Fruit fly (Drosophila melanogaster) whole organism, embryonic: ENCODE data around the gene CG15773.
A peak's percentile ranks its signal among the peaks of the same experiment; 100 is the strongest.

Experiments used
- Atf-2 ChIP-seq: fragments of 200-800 bp; sonication (Bioruptor generic); optimal IDR thresholded peaks from 2 replicates; lab custom pipeline; 2016; ENCODE audit warnings: missing biosample characterization, missing genetic modification characterization
- Atf3 ChIP-seq: fragments of 200-800 bp; sonication (Bioruptor generic); optimal IDR thresholded peaks from 3 replicates; lab custom pipeline; 2016; ENCODE audit warnings: missing biosample characterization, missing genetic modification characterization
- CG11398 ChIP-seq: fragments of 200-800 bp; sonication (Bioruptor generic); optimal IDR thresholded peaks from 2 replicates; lab custom pipeline; 2016; ENCODE audit warnings: missing biosample characterization, missing genetic modification characterization
- CG11456 ChIP-seq: fragments of 200-800 bp; sonication (Bioruptor generic); IDR thresholded peaks from 3 replicates; pipeline ENCODE4 v1.3.6; 2022; ENCODE audit warnings: missing biosample characterization, missing genetic modification characterization
- CG12236 ChIP-seq: fragments of 200-800 bp; sonication (Bioruptor generic); optimal IDR thresholded peaks from 2 replicates; lab custom pipeline; 2016; ENCODE audit warnings: missing biosample characterization, missing genetic modification characterization
- CG12659 ChIP-seq: fragments of 200-800 bp; sonication (Bioruptor generic); optimal IDR thresholded peaks from 3 replicates; lab custom pipeline; 2017; ENCODE audit warnings: mild to moderate bottlenecking, missing biosample characterization, missing genetic modification reagents, missing genetic modification characterization
- CG12942 ChIP-seq: fragments of 200-800 bp; sonication (Bioruptor generic); optimal IDR thresholded peaks from 3 replicates; lab custom pipeline; 2016; ENCODE audit warnings: missing biosample characterization, missing genetic modification characterization
- CG13775 ChIP-seq: fragments of 200-800 bp; sonication (Bioruptor generic); optimal IDR thresholded peaks from 3 replicates; lab custom pipeline; 2017; ENCODE audit warnings: missing biosample characterization, mild to moderate bottlenecking, missing genetic modification characterization
- CG14014 ChIP-seq: fragments of 200-800 bp; sonication (Bioruptor generic); IDR thresholded peaks from 2 replicates; pipeline ENCODE4 v1.3.6; 2022; ENCODE audit warnings: missing biosample characterization, missing genetic modification characterization
- CG1603 ChIP-seq: fragments of 200-800 bp; sonication (Bioruptor generic); optimal IDR thresholded peaks from 2 replicates; lab custom pipeline; 2019; ENCODE audit warnings: missing biosample characterization, mild to moderate bottlenecking, missing genetic modification characterization, moderate library complexity
- CG16863 ChIP-seq: fragments of 200-800 bp; sonication (Bioruptor generic); optimal IDR thresholded peaks from 3 replicates; lab custom pipeline; 2016; ENCODE audit warnings: missing biosample characterization, missing genetic modification characterization
- CG30431 ChIP-seq: fragments of 200-800 bp; sonication (Bioruptor generic); optimal IDR thresholded peaks from 2 replicates; lab custom pipeline; 2017; ENCODE audit warnings: missing biosample characterization, missing genetic modification characterization
- CG3163 ChIP-seq: fragments of 200-800 bp; sonication (Bioruptor generic); optimal IDR thresholded peaks from 3 replicates; lab custom pipeline; 2016; ENCODE audit warnings: missing biosample characterization, missing genetic modification characterization
- CG32767 ChIP-seq: fragments of 200-800 bp; sonication (Bioruptor generic); IDR thresholded peaks from 2 replicates; pipeline ENCODE4 v1.3.6; 2022; ENCODE audit warnings: missing biosample characterization, missing genetic modification characterization
- CG4328 ChIP-seq: fragments of 200-800 bp; sonication (Bioruptor generic); optimal IDR thresholded peaks from 3 replicates; lab custom pipeline; 2017; ENCODE audit warnings: missing biosample characterization, missing genetic modification reagents, missing genetic modification characterization
- CG4854 ChIP-seq: fragments of 200-800 bp; sonication (Bioruptor generic); optimal IDR thresholded peaks from 2 replicates; lab custom pipeline; 2016; ENCODE audit warnings: missing biosample characterization, missing genetic modification characterization, inconsistent platforms
- CG7357 ChIP-seq: fragments of 200-800 bp; sonication (Bioruptor generic); IDR thresholded peaks from 3 replicates; pipeline ENCODE4 v1.3.6; 2022; ENCODE audit warnings: missing biosample characterization, missing genetic modification characterization
- CG8359 ChIP-seq: fragments of 200-800 bp; sonication (Bioruptor generic); optimal IDR thresholded peaks from 2 replicates; lab custom pipeline; 2017; ENCODE audit warnings: missing biosample characterization, mild to moderate bottlenecking, missing genetic modification characterization, borderline replicate concordance
- D ChIP-seq, 2 experiments: fragments of 200-800 bp in 1 of 2; fragments of >200 bp in 1 of 2; sonication (Bioruptor generic) in 1 of 2; optimal IDR thresholded peaks; 2 replicates in 1 of 2; 3 replicates in 1 of 2; lab custom pipeline; 2017; ENCODE audit warnings: mild to moderate bottlenecking in 1 of 2, missing biosample characterization in 1 of 2, missing genetic modification characterization in 1 of 2, missing genetic modification reagents in 1 of 2
- Dfd ChIP-seq, 2 experiments: fragments of >200 bp; optimal IDR thresholded peaks; 2 replicates each; lab custom pipeline; 2017; ENCODE audit warnings: missing biosample characterization in 2 of 2, missing genetic modification characterization in 2 of 2
- Dip3 ChIP-seq: fragments of 200-800 bp; sonication (Bioruptor generic); optimal IDR thresholded peaks from 3 replicates; lab custom pipeline; 2016; ENCODE audit warnings: missing biosample characterization, missing genetic modification characterization
- Dref ChIP-seq: fragments of 200-800 bp; sonication (Bioruptor generic); IDR thresholded peaks from 2 replicates; pipeline ENCODE4 v1.3.6; 2022; ENCODE audit warnings: missing biosample characterization, missing genetic modification characterization
- E2f1 ChIP-seq: fragments of 200-800 bp; sonication (Bioruptor generic); IDR thresholded peaks from 2 replicates; pipeline ENCODE4 v1.3.6; 2022; ENCODE audit warnings: missing biosample characterization, missing genetic modification characterization
- E2f2 ChIP-seq: fragments of 200-800 bp; sonication (Bioruptor generic); IDR thresholded peaks from 2 replicates; pipeline ENCODE4 v1.3.6; 2022; ENCODE audit warnings: missing biosample characterization, missing genetic modification characterization
- ERR ChIP-seq: fragments of 200-800 bp; sonication (Bioruptor generic); optimal IDR thresholded peaks from 2 replicates; lab custom pipeline; 2016; ENCODE audit warnings: missing biosample characterization, missing genetic modification characterization
- HLHmδ ChIP-seq: fragments of 200-800 bp; sonication (Bioruptor generic); optimal IDR thresholded peaks from 2 replicates; lab custom pipeline; 2018; ENCODE audit warnings: missing biosample characterization, mild to moderate bottlenecking, missing genetic modification characterization, moderate library complexity
- NFAT ChIP-seq: fragments of 200-800 bp; sonication (Bioruptor generic); IDR thresholded peaks from 2 replicates; pipeline ENCODE4 v1.3.6; 2022; ENCODE audit warnings: missing biosample characterization, missing genetic modification characterization
- NK7.1 ChIP-seq: fragments of 200-800 bp; sonication (Bioruptor generic); optimal IDR thresholded peaks from 3 replicates; lab custom pipeline; 2016; ENCODE audit warnings: missing biosample characterization, missing genetic modification characterization
- Nf-YA ChIP-seq: fragments of 200-800 bp; sonication (Bioruptor generic); IDR thresholded peaks from 2 replicates; pipeline ENCODE4 v1.3.6; 2022; ENCODE audit warnings: missing biosample characterization, missing genetic modification characterization
- Nf-YC ChIP-seq: fragments of 200-800 bp; optimal IDR thresholded peaks from 3 replicates; lab custom pipeline; 2019; ENCODE audit warnings: missing biosample characterization, mild to moderate bottlenecking, missing genetic modification characterization, moderate library complexity
- Opbp ChIP-seq: fragments of 200-800 bp; sonication (Bioruptor generic); IDR thresholded peaks from 3 replicates; pipeline ENCODE4 v1.3.6; 2022; ENCODE audit warnings: missing biosample characterization, missing genetic modification characterization; ENCODE audit not compliant: partially characterized antibody
- Ptx1 ChIP-seq: fragments of 200-800 bp; sonication (Bioruptor generic); IDR thresholded peaks from 2 replicates; pipeline ENCODE4 v1.3.6; 2022; ENCODE audit warnings: missing biosample characterization, missing genetic modification characterization
- Rx ChIP-seq: fragments of 200-800 bp; sonication (Bioruptor generic); IDR thresholded peaks from 2 replicates; pipeline ENCODE4 v1.3.6; 2022; ENCODE audit warnings: missing biosample characterization, missing genetic modification characterization
- Sin3A ChIP-seq: fragments of >200 bp; optimal IDR thresholded peaks from 2 replicates; lab custom pipeline; 2018
- Sox100B ChIP-seq: fragments of 200-800 bp; sonication (Bioruptor generic); optimal IDR thresholded peaks from 3 replicates; lab custom pipeline; 2018; ENCODE audit warnings: missing biosample characterization, mild to moderate bottlenecking, missing genetic modification characterization
- TFAM ChIP-seq: fragments of 200-800 bp; sonication (Bioruptor generic); optimal IDR thresholded peaks from 2 replicates; lab custom pipeline; 2017; ENCODE audit warnings: missing biosample characterization, missing genetic modification characterization, inconsistent platforms
- Tbp ChIP-seq: fragments of >200 bp; optimal IDR thresholded peaks from 2 replicates; lab custom pipeline; 2018; ENCODE audit warnings: missing biosample characterization, missing genetic modification characterization
- bsh ChIP-seq, 2 experiments: fragments of 200-800 bp; sonication (Bioruptor generic); optimal IDR thresholded peaks; 2 replicates each; lab custom pipeline; 2017 to 2018; ENCODE audit warnings: mild to moderate bottlenecking in 2 of 2, missing biosample characterization in 2 of 2, missing genetic modification characterization in 2 of 2, moderate library complexity in 1 of 2
- cas ChIP-seq: fragments of 200-800 bp; sonication (Bioruptor generic); IDR thresholded peaks from 2 replicates; pipeline ENCODE4 v1.3.6; 2022; ENCODE audit warnings: missing biosample characterization, missing genetic modification characterization
- chinmo ChIP-seq: fragments of 200-800 bp; sonication (Bioruptor generic); IDR thresholded peaks from 4 replicates; pipeline ENCODE4 v1.3.6; 2022; ENCODE audit warnings: missing biosample characterization, missing genetic modification characterization; ENCODE audit not compliant: partially characterized antibody
- chm ChIP-seq: fragments of 200-800 bp; sonication (Bioruptor generic); IDR thresholded peaks from 2 replicates; pipeline ENCODE4 v1.3.6; 2022; ENCODE audit warnings: missing biosample characterization, missing genetic modification characterization
- chn ChIP-seq: fragments of 200-800 bp; sonication (Bioruptor generic); optimal IDR thresholded peaks from 2 replicates; lab custom pipeline; 2016; ENCODE audit warnings: missing biosample characterization, missing genetic modification characterization
- fd3F ChIP-seq: fragments of 200-800 bp; sonication (Bioruptor generic); optimal IDR thresholded peaks from 2 replicates; lab custom pipeline; 2018; ENCODE audit warnings: missing biosample characterization, mild to moderate bottlenecking, missing genetic modification characterization, moderate library complexity
- hbn ChIP-seq: fragments of 200-800 bp; sonication (Bioruptor generic); IDR thresholded peaks from 2 replicates; pipeline ENCODE4 v1.3.6; 2022; ENCODE audit warnings: missing biosample characterization, missing genetic modification characterization; ENCODE audit not compliant: partially characterized antibody
- jing ChIP-seq: fragments of 200-800 bp; sonication (Bioruptor generic); optimal IDR thresholded peaks from 2 replicates; lab custom pipeline; 2018; ENCODE audit warnings: missing biosample characterization, mild to moderate bottlenecking, missing genetic modification characterization
- lbe ChIP-seq: fragments of 200-800 bp; sonication (Bioruptor generic); optimal IDR thresholded peaks from 2 replicates; lab custom pipeline; 2016; ENCODE audit warnings: missing biosample characterization, mild to moderate bottlenecking, missing genetic modification characterization
- mam ChIP-seq: fragments of 200-800 bp; sonication (Bioruptor generic); optimal IDR thresholded peaks from 3 replicates; lab custom pipeline; 2016; ENCODE audit warnings: missing biosample characterization, missing genetic modification characterization
- nau ChIP-seq: fragments of 200-800 bp; sonication (Bioruptor generic); optimal IDR thresholded peaks from 3 replicates; lab custom pipeline; 2017; ENCODE audit warnings: missing biosample characterization, mild to moderate bottlenecking, missing genetic modification characterization, missing genetic modification reagents
- rib ChIP-seq: fragments of 200-800 bp; sonication (Bioruptor generic); IDR thresholded peaks from 2 replicates; pipeline ENCODE4 v1.3.6; 2022; ENCODE audit warnings: missing biosample characterization, missing genetic modification characterization
- salm ChIP-seq: fragments of 200-800 bp; sonication (Bioruptor generic); optimal IDR thresholded peaks from 2 replicates; lab custom pipeline; 2018; ENCODE audit warnings: missing biosample characterization, mild to moderate bottlenecking, missing genetic modification characterization
- tgo ChIP-seq: fragments of 200-800 bp; sonication (Bioruptor generic); IDR thresholded peaks from 3 replicates; pipeline ENCODE4 v1.3.6; 2022; ENCODE audit warnings: missing biosample characterization, missing genetic modification characterization

CG15773 gene

DNA sequence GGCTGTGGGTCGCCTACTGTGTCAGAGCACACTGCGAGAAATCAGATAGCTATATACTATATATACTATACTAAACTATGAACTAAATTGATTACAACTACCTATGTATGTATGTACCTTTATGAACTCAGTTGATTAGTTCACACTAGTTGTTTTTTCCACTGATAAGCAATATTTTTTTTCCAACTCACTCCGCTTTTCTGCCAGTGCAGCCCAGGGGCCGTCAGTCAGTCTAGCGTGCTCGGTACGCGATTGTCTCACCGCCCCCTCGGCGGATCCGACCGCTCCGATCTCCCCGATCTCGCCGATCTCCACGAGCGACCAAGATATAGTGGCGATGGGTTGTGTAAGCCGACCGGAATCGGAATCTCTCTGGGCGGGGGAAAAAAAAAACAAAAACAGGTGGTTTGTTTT lies 26.6 kb upstream of the CG15773 start (continued):
- peak; percentile 84 for TF ChIP-seq cas
- TF ChIP-seq CG13775: peak; percentile 60
- TF ChIP-seq mam: peak; percentile 83
- peak in 1 of 2 experiments; percentile 61 for TF ChIP-seq bsh (GFP tag; optimal IDR thresholded peaks at IDR 0.05; lab: Kevin White, UChicago)
- TF ChIP-seq HLHmδ (GFP tag; lab: Kevin White, UChicago): no peak
- peak; percentile 95 for TF ChIP-seq Ptx1 (GFP tag; lab: Robert Waterston, UW)
- TF ChIP-seq hbn (GFP tag; lab: Robert Waterston, UW): no peak
- peak; percentile 85 for TF ChIP-seq Rx (GFP tag; lab: Robert Waterston, UW)
- TF ChIP-seq fd3F: peak; percentile 68
- peak; percentile 22 for TF ChIP-seq chn
- TF ChIP-seq chinmo (GFP tag; lab: Robert Waterston, UW): 0 out of 4 replicates have a peak, but pooled peaks have one; percentile 22
- TF ChIP-seq E2f2: peak; percentile 66
- TF ChIP-seq Nf-YA: peak; percentile 88
- peak; percentile 89 for TF ChIP-seq CG14014
- no peak for TF ChIP-seq Sin3A (lab: Kevin White, UChicago)
- peak; percentile 79 for TF ChIP-seq CG12659
- TF ChIP-seq ERR (GFP tag; lab: Kevin White, UChicago): no peak
- peak; percentile 34 for TF ChIP-seq NK7.1 (GFP tag; lab: Kevin White, UChicago)
- peak; percentile 46 for TF ChIP-seq CG8359 (GFP tag; lab: Kevin White, UChicago)
- no peak for TF ChIP-seq CG12236 (GFP tag; lab: Kevin White, UChicago)
- TF ChIP-seq Tbp (GFP tag; lab: Kevin White, UChicago): no peak
- TF ChIP-seq CG4328: peak; percentile 69
- peak; percentile 71 for TF ChIP-seq salm (tag; lab: Kevin White, UChicago)
- TF ChIP-seq lbe: no peak
- TF ChIP-seq CG12942: peak; percentile 54
- peak; percentile 75 for TF ChIP-seq Nf-YC
- no peak for TF ChIP-seq Dfd (GFP tag; optimal IDR thresholded peaks at IDR 0.05; lab: Kevin White, UChicago)
- no peak for TF ChIP-seq nau (GFP tag; lab: Kevin White, UChicago)
- TF ChIP-seq CG16863 (GFP tag; lab: Kevin White, UChicago): peak; percentile 31
- peak; percentile 46 for TF ChIP-seq CG4854
- TF ChIP-seq tgo (GFP tag; lab: Robert Waterston, UW): peak; percentile 93
- peak; percentile 88 for TF ChIP-seq E2f1 (GFP tag; lab: Robert Waterston, UW)
- TF ChIP-seq Dref: 0 out of 2 replicates have a peak, but pooled peaks have one; percentile 14
- TF ChIP-seq CG1603 (tag; lab: Kevin White, UChicago): peak; percentile 90
- peak; percentile 79 for TF ChIP-seq Sox100B (GFP tag; lab: Kevin White, UChicago)
- TF ChIP-seq CG32767 (GFP tag; lab: Robert Waterston, UW): peak; percentile 84
- TF ChIP-seq Dip3 (GFP tag; lab: Kevin White, UChicago): peak; percentile 53
- no peak for TF ChIP-seq CG11398 (GFP tag; lab: Kevin White, UChicago)
- peak; percentile 83 for TF ChIP-seq chm (GFP tag; lab: Robert Waterston, UW)
- no peak for TF ChIP-seq Opbp (GFP tag; lab: Robert Waterston, UW)
- TF ChIP-seq jing: peak; percentile 41
- TF ChIP-seq CG30431 (GFP tag; lab: Kevin White, UChicago): peak; percentile 48
- no peak for TF ChIP-seq Atf-2 (GFP tag; lab: Kevin White, UChicago)
- TF ChIP-seq Atf3: peak; percentile 22
- TF ChIP-seq NFAT (GFP tag; lab: Robert Waterston, UW): peak; percentile 89
- no peak for TF ChIP-seq TFAM
- TF ChIP-seq rib: peak; percentile 90
- no peak for TF ChIP-seq D (optimal IDR thresholded peaks at IDR 0.05; lab: Kevin White, UChicago)
- peak; percentile 70 for TF ChIP-seq D (GFP tag; optimal IDR thresholded peaks at IDR 0.05; lab: Kevin White, UChicago)
- TF ChIP-seq CG11456 (GFP tag; lab: Robert Waterston, UW): peak; percentile 92
- TF ChIP-seq CG3163 (GFP tag; lab: Kevin White, UChicago): no peak
- peak; percentile 86 for TF ChIP-seq CG7357 (GFP tag; lab: Robert Waterston, UW)
